Fruit fly (Drosophila melanogaster): ENCODE measurements around the gene CG45690.

- no peak for TF ChIP-seq Sp1 (GFP tag; optimal IDR thresholded peaks at IDR 0.05)
- TF ChIP-seq h (GFP tag; optimal IDR thresholded peaks at IDR 0.05) = no peak
- TF ChIP-seq brk (GFP tag; optimal IDR thresholded peaks at IDR 0.05) = no peak
Observed at dm6 chr2L:10688764-10689163, 30.7 kb downstream of the CG45690 start.
